Fruit fly (Drosophila melanogaster) whole organism, embryonic: ENCODE measurements around the gene Hs6st.
A peak's percentile ranks its signal among the peaks of the same experiment; 100 is the strongest.

Source experiments
- CG10366 ChIP-seq: fragments of 200-800 bp; sonication (Bioruptor generic); IDR thresholded peaks from 2 replicates; pipeline ENCODE4 v1.3.6; 2022; ENCODE audit warnings: missing biosample characterization, missing genetic modification characterization
- CG10565 ChIP-seq: fragments of 200-800 bp; sonication (Bioruptor generic); optimal IDR thresholded peaks from 3 replicates; lab custom pipeline; 2016; ENCODE audit warnings: missing biosample characterization, mild to moderate bottlenecking, missing genetic modification characterization
- CG10654 ChIP-seq: fragments of 200-800 bp; sonication (Bioruptor generic); optimal IDR thresholded peaks from 2 replicates; lab custom pipeline; 2016; ENCODE audit warnings: missing biosample characterization, missing genetic modification characterization
- CG12744 ChIP-seq: fragments of 200-800 bp; sonication (Bioruptor generic); optimal IDR thresholded peaks from 2 replicates; lab custom pipeline; 2016; ENCODE audit warnings: missing biosample characterization, missing genetic modification characterization
- CG13894 ChIP-seq: fragments of 200-800 bp; sonication (Bioruptor generic); optimal IDR thresholded peaks from 3 replicates; lab custom pipeline; 2018; ENCODE audit warnings: missing biosample characterization, mild to moderate bottlenecking, missing genetic modification characterization, moderate library complexity
- CG14710 ChIP-seq: fragments of 200-800 bp; sonication (Bioruptor generic); optimal IDR thresholded peaks from 3 replicates; lab custom pipeline; 2019; ENCODE audit warnings: missing biosample characterization, mild to moderate bottlenecking, missing genetic modification characterization, moderate library complexity
- CG17328 ChIP-seq: fragments of 200-800 bp; sonication (Bioruptor generic); IDR thresholded peaks from 2 replicates; pipeline ENCODE4 v1.3.6; 2022; ENCODE audit warnings: missing biosample characterization, missing genetic modification characterization
- CG17802 ChIP-seq: fragments of 200-800 bp; sonication (Bioruptor generic); optimal IDR thresholded peaks from 2 replicates; lab custom pipeline; 2018; ENCODE audit warnings: missing biosample characterization, mild to moderate bottlenecking, missing genetic modification characterization, moderate library complexity
- CG1832 ChIP-seq: fragments of 200-800 bp; sonication (Bioruptor generic); optimal IDR thresholded peaks from 2 replicates; lab custom pipeline; 2017; ENCODE audit warnings: missing biosample characterization, mild to moderate bottlenecking, missing genetic modification characterization, inconsistent platforms
- CG31365 ChIP-seq: fragments of 200-800 bp; sonication (Bioruptor generic); optimal IDR thresholded peaks from 2 replicates; lab custom pipeline; 2018; ENCODE audit warnings: missing biosample characterization, mild to moderate bottlenecking, missing genetic modification characterization
- CG31388 ChIP-seq: fragments of 200-800 bp; sonication (Bioruptor generic); optimal IDR thresholded peaks from 2 replicates; lab custom pipeline; 2016; ENCODE audit warnings: missing biosample characterization, missing genetic modification characterization
- CG33557 ChIP-seq: fragments of 200-800 bp; sonication (Bioruptor generic); optimal IDR thresholded peaks from 2 replicates; lab custom pipeline; 2019; ENCODE audit warnings: missing biosample characterization, mild to moderate bottlenecking, missing genetic modification characterization, moderate library complexity
- CG3407 ChIP-seq: fragments of 200-800 bp; sonication (Bioruptor generic); optimal IDR thresholded peaks from 2 replicates; lab custom pipeline; 2018; ENCODE audit warnings: missing biosample characterization, mild to moderate bottlenecking, missing genetic modification characterization
- CG34224 ChIP-seq: fragments of 200-800 bp; sonication (Bioruptor generic); IDR thresholded peaks from 3 replicates; pipeline ENCODE4 v1.3.6; 2022; ENCODE audit warnings: missing biosample characterization, missing genetic modification characterization; ENCODE audit not compliant: partially characterized antibody
- CG3995 ChIP-seq: fragments of 200-800 bp; sonication (Bioruptor generic); optimal IDR thresholded peaks from 3 replicates; lab custom pipeline; 2016; ENCODE audit warnings: missing biosample characterization, missing genetic modification characterization
- CG5180 ChIP-seq: fragments of 200-800 bp; sonication (Bioruptor generic); optimal IDR thresholded peaks from 3 replicates; lab custom pipeline; 2017; ENCODE audit warnings: missing biosample characterization, missing genetic modification characterization, mild to moderate bottlenecking, moderate library complexity, missing genetic modification reagents
- CG6683 ChIP-seq: fragments of 200-800 bp; sonication (Bioruptor generic); optimal IDR thresholded peaks from 2 replicates; lab custom pipeline; 2017; ENCODE audit warnings: missing biosample characterization, mild to moderate bottlenecking, missing genetic modification characterization, missing genetic modification reagents
- CG7839 ChIP-seq: fragments of 200-800 bp; sonication (Bioruptor generic); optimal IDR thresholded peaks from 3 replicates; lab custom pipeline; 2018; ENCODE audit warnings: missing biosample characterization, mild to moderate bottlenecking, missing genetic modification characterization, moderate library complexity
- CG9932 ChIP-seq: fragments of 200-800 bp; sonication (Bioruptor generic); IDR thresholded peaks from 2 replicates; pipeline ENCODE4 v1.3.6; 2022; ENCODE audit warnings: missing biosample characterization, missing genetic modification characterization
- CrebB ChIP-seq: fragments of 200-800 bp; sonication (Bioruptor generic); optimal IDR thresholded peaks from 3 replicates; lab custom pipeline; 2018; ENCODE audit warnings: missing biosample characterization, mild to moderate bottlenecking, missing genetic modification characterization
- Dek ChIP-seq: fragments of 200-800 bp; sonication (Bioruptor generic); optimal IDR thresholded peaks from 3 replicates; lab custom pipeline; 2019; ENCODE audit warnings: missing biosample characterization, mild to moderate bottlenecking, missing genetic modification characterization, moderate library complexity
- Fer3 ChIP-seq: fragments of 200-800 bp; sonication (Bioruptor generic); optimal IDR thresholded peaks from 2 replicates; lab custom pipeline; 2018; ENCODE audit warnings: missing biosample characterization, mild to moderate bottlenecking, missing genetic modification characterization, moderate library complexity
- HLH3B ChIP-seq: fragments of 200-800 bp; sonication (Bioruptor generic); IDR thresholded peaks from 2 replicates; pipeline ENCODE4 v1.3.6; 2022; ENCODE audit warnings: missing biosample characterization, missing genetic modification characterization
- Hr39 ChIP-seq: fragments of >200 bp; optimal IDR thresholded peaks from 2 replicates; lab custom pipeline; 2017
- Kr ChIP-seq: fragments of 200-800 bp; sonication (Bioruptor generic); optimal IDR thresholded peaks from 2 replicates; lab custom pipeline; 2017; ENCODE audit warnings: missing biosample characterization, mild to moderate bottlenecking, missing genetic modification characterization
- Nf-YC ChIP-seq: fragments of 200-800 bp; optimal IDR thresholded peaks from 3 replicates; lab custom pipeline; 2019; ENCODE audit warnings: missing biosample characterization, mild to moderate bottlenecking, missing genetic modification characterization, moderate library complexity
- Rfx ChIP-seq: fragments of 200-800 bp; sonication (Bioruptor generic); IDR thresholded peaks from 2 replicates; pipeline ENCODE4 v1.3.6; 2022; ENCODE audit warnings: missing biosample characterization, missing genetic modification characterization
- Sry-δ ChIP-seq: fragments of 200-800 bp; sonication (Bioruptor generic); optimal IDR thresholded peaks from 2 replicates; lab custom pipeline; 2016; ENCODE audit warnings: missing biosample characterization, missing genetic modification characterization
- Xbp1 ChIP-seq: fragments of 200-800 bp; sonication (Bioruptor generic); optimal IDR thresholded peaks from 3 replicates; lab custom pipeline; 2016; ENCODE audit warnings: missing biosample characterization, mild to moderate bottlenecking, missing genetic modification characterization
- ara ChIP-seq: fragments of 200-800 bp; sonication (Bioruptor generic); IDR thresholded peaks from 2 replicates; pipeline ENCODE4 v1.3.6; 2022; ENCODE audit warnings: missing biosample characterization, missing genetic modification characterization
- bigmax ChIP-seq: fragments of 200-800 bp; sonication (Bioruptor generic); optimal IDR thresholded peaks from 2 replicates; lab custom pipeline; 2018; ENCODE audit warnings: missing biosample characterization, mild to moderate bottlenecking, missing genetic modification characterization
- cg ChIP-seq: fragments of 200-800 bp; sonication (Bioruptor generic); optimal IDR thresholded peaks from 3 replicates; lab custom pipeline; 2019; ENCODE audit warnings: missing biosample characterization, mild to moderate bottlenecking, missing genetic modification characterization, moderate library complexity
- disco-r ChIP-seq: fragments of 200-800 bp; sonication (Bioruptor generic); optimal IDR thresholded peaks from 2 replicates; lab custom pipeline; 2016; ENCODE audit warnings: missing biosample characterization, missing genetic modification characterization
- dm ChIP-seq: fragments of 200-800 bp; sonication (Bioruptor generic); optimal IDR thresholded peaks from 3 replicates; lab custom pipeline; 2016; ENCODE audit warnings: missing biosample characterization, missing genetic modification characterization
- emc ChIP-seq: fragments of 200-800 bp; sonication (Bioruptor generic); optimal IDR thresholded peaks from 2 replicates; lab custom pipeline; 2016; ENCODE audit warnings: missing biosample characterization, missing genetic modification characterization
- jing ChIP-seq: fragments of 200-800 bp; sonication (Bioruptor generic); optimal IDR thresholded peaks from 2 replicates; lab custom pipeline; 2018; ENCODE audit warnings: missing biosample characterization, mild to moderate bottlenecking, missing genetic modification characterization
- knrl ChIP-seq: fragments of 200-800 bp; sonication (Bioruptor generic); IDR thresholded peaks from 3 replicates; pipeline ENCODE4 v1.3.6; 2022; ENCODE audit warnings: missing biosample characterization, missing genetic modification characterization; ENCODE audit not compliant: partially characterized antibody
- luna ChIP-seq: fragments of 200-800 bp; sonication (Bioruptor generic); optimal IDR thresholded peaks from 2 replicates; lab custom pipeline; 2016; ENCODE audit warnings: missing biosample characterization, missing genetic modification characterization
- maf-S ChIP-seq: fragments of 200-800 bp; sonication (Bioruptor generic); optimal IDR thresholded peaks from 2 replicates; lab custom pipeline; 2016; ENCODE audit warnings: missing biosample characterization, missing genetic modification characterization
- mirr ChIP-seq: fragments of 200-800 bp; sonication (Bioruptor generic); optimal IDR thresholded peaks from 3 replicates; lab custom pipeline; 2018; ENCODE audit warnings: missing biosample characterization, mild to moderate bottlenecking, missing genetic modification characterization
- mld ChIP-seq: fragments of 200-800 bp; sonication (Bioruptor generic); IDR thresholded peaks from 3 replicates; pipeline ENCODE4 v1.3.6; 2022; ENCODE audit warnings: missing biosample characterization, missing genetic modification characterization; ENCODE audit not compliant: partially characterized antibody
- nerfin-2 ChIP-seq: fragments of 200-800 bp; sonication (Bioruptor generic); IDR thresholded peaks from 2 replicates; pipeline ENCODE4 v1.3.6; 2022; ENCODE audit warnings: missing biosample characterization, missing genetic modification characterization; ENCODE audit not compliant: partially characterized antibody
- nmo ChIP-seq: fragments of 200-800 bp; sonication (Bioruptor generic); optimal IDR thresholded peaks from 2 replicates; lab custom pipeline; 2018; ENCODE audit warnings: missing biosample characterization, mild to moderate bottlenecking, missing genetic modification characterization, moderate library complexity
- onecut ChIP-seq: fragments of 200-800 bp; sonication (Bioruptor generic); IDR thresholded peaks from 2 replicates; pipeline ENCODE4 v1.3.6; 2022; ENCODE audit warnings: missing biosample characterization, missing genetic modification characterization
- row ChIP-seq: fragments of 200-800 bp; sonication (Bioruptor generic); IDR thresholded peaks from 3 replicates; pipeline ENCODE4 v1.3.6; 2022; ENCODE audit warnings: missing biosample characterization, missing genetic modification characterization
- sc ChIP-seq, 3 experiments: fragments of >200 bp in 2 of 3; fragments of 200-800 bp in 1 of 3; sonication (Bioruptor generic) in 1 of 3; optimal IDR thresholded peaks; 2 replicates in 2 of 3; 3 replicates in 1 of 3; lab custom pipeline; 2017; ENCODE audit warnings: mild to moderate bottlenecking in 1 of 3, missing biosample characterization in 1 of 3, missing genetic modification characterization in 1 of 3, missing genetic modification reagents in 1 of 3
- stc ChIP-seq: fragments of 200-800 bp; sonication (Bioruptor generic); IDR thresholded peaks from 2 replicates; pipeline ENCODE4 v1.3.6; 2022; ENCODE audit warnings: missing biosample characterization, missing genetic modification characterization
- tgo ChIP-seq: fragments of 200-800 bp; sonication (Bioruptor generic); IDR thresholded peaks from 3 replicates; pipeline ENCODE4 v1.3.6; 2022; ENCODE audit warnings: missing biosample characterization, missing genetic modification characterization
- z ChIP-seq: fragments of 200-800 bp; sonication (Bioruptor generic); IDR thresholded peaks from 3 replicates; pipeline ENCODE4 v1.3.6; 2022; ENCODE audit warnings: missing biosample characterization, missing genetic modification characterization

Hs6st gene

dm6 chr3R:20008372-20009051, at the start of gene Hs6st, which contains the start of gene MED25 (continued):
- TF ChIP-seq luna, result no peak
- peak; percentile 88 for TF ChIP-seq CG14710 (tag; lab: Kevin White, UChicago)
- no peak for TF ChIP-seq CG12744
- TF ChIP-seq jing (GFP tag; lab: Kevin White, UChicago), result no peak
- peak; percentile 10 for TF ChIP-seq CG33557 (GFP tag; lab: Kevin White, UChicago)
- TF ChIP-seq nmo (GFP tag; lab: Kevin White, UChicago), result peak; percentile 55
- TF ChIP-seq CG10654 (GFP tag; lab: Kevin White, UChicago), result peak; percentile 49
- no peak for TF ChIP-seq disco-r
- TF ChIP-seq CG31388 (GFP tag; lab: Kevin White, UChicago), result peak; percentile 7
- TF ChIP-seq z (GFP tag; lab: Robert Waterston, UW), result no peak
- TF ChIP-seq dm (GFP tag; lab: Kevin White, UChicago), result no peak
- TF ChIP-seq Fer3 (tag; lab: Kevin White, UChicago), result peak; percentile 32
- TF ChIP-seq HLH3B (GFP tag; lab: Robert Waterston, UW), result no peak; the same call in 1 of the 2 replicates
- TF ChIP-seq CG10565 (GFP tag; lab: Kevin White, UChicago), result no peak
- TF ChIP-seq Kr (GFP tag; lab: Kevin White, UChicago), result no peak
- peak; percentile 46; the same call in 1 of the 2 replicates for TF ChIP-seq onecut
- TF ChIP-seq CG6683 (GFP tag; lab: Kevin White, UChicago), result peak; percentile 35
- TF ChIP-seq Sry-δ (GFP tag; lab: Kevin White, UChicago), result peak; percentile 75
- peak; percentile 25 for TF ChIP-seq CG17328 (GFP tag; lab: Robert Waterston, UW)
- no peak for TF ChIP-seq CG5180
- peak; percentile 50; the same call in 1 of the 3 replicates for TF ChIP-seq mld
- peak; percentile 70; the same call in 2 of the 3 replicates for TF ChIP-seq CG34224 (GFP tag; lab: Robert Waterston, UW)
- TF ChIP-seq CrebB, result peak; percentile 39
- TF ChIP-seq stc (GFP tag; lab: Robert Waterston, UW), result 0 out of 2 replicates have a peak, but pooled peaks have one; percentile 17
- peak; percentile 29; the same call in 1 of the 2 replicates for TF ChIP-seq CG9932 (GFP tag; lab: Robert Waterston, UW)
- no peak for TF ChIP-seq cg (GFP tag; lab: Kevin White, UChicago)
- TF ChIP-seq tgo (GFP tag; lab: Robert Waterston, UW), result no peak; the same call in 2 of the 3 replicates
- TF ChIP-seq nerfin-2 (GFP tag; lab: Robert Waterston, UW), result peak; percentile 62; the same call in 1 of the 2 replicates
- no peak for TF ChIP-seq bigmax (GFP tag; lab: Kevin White, UChicago)
- TF ChIP-seq Nf-YC, result no peak
- peak; percentile 26 for TF ChIP-seq Rfx
- no peak for TF ChIP-seq CG1832 (GFP tag; lab: Kevin White, UChicago)
- no peak for TF ChIP-seq emc (GFP tag; lab: Kevin White, UChicago)
- peak; percentile 63 for TF ChIP-seq CG3995 (GFP tag; lab: Kevin White, UChicago)
- TF ChIP-seq knrl (GFP tag; lab: Robert Waterston, UW), result peak; percentile 79
- TF ChIP-seq CG31365 (tag; lab: Kevin White, UChicago), result peak; percentile 15
- peak; percentile 19 for TF ChIP-seq Xbp1 (GFP tag; lab: Kevin White, UChicago)
- TF ChIP-seq CG13894 (tag; lab: Kevin White, UChicago), result no peak
- TF ChIP-seq CG7839 (tag; lab: Kevin White, UChicago), result peak; percentile 50
- TF ChIP-seq CG3407, result no peak
- 0 out of 2 replicates have a peak, but pooled peaks have one; percentile 10 for TF ChIP-seq ara
- TF ChIP-seq sc (optimal IDR thresholded peaks at IDR 0.05; lab: Kevin White, UChicago), result no peak
- no peak for TF ChIP-seq sc (GFP tag; optimal IDR thresholded peaks at IDR 0.05; lab: Kevin White, UChicago)
- no peak for TF ChIP-seq maf-S (GFP tag; lab: Kevin White, UChicago)
- no peak for TF ChIP-seq Hr39 (lab: Kevin White, UChicago)
- peak; percentile 45 for TF ChIP-seq mirr (GFP tag; lab: Kevin White, UChicago)
- no peak for TF ChIP-seq CG17802
- peak; percentile 55 for TF ChIP-seq row
- TF ChIP-seq CG10366 (GFP tag; lab: Robert Waterston, UW), result no peak
- TF ChIP-seq Dek (tag; lab: Kevin White, UChicago), result no peak
